Worm (Caenorhabditis elegans): ENCODE measurements around the gene sphk-1.

sphk-1 gene

DNA sequence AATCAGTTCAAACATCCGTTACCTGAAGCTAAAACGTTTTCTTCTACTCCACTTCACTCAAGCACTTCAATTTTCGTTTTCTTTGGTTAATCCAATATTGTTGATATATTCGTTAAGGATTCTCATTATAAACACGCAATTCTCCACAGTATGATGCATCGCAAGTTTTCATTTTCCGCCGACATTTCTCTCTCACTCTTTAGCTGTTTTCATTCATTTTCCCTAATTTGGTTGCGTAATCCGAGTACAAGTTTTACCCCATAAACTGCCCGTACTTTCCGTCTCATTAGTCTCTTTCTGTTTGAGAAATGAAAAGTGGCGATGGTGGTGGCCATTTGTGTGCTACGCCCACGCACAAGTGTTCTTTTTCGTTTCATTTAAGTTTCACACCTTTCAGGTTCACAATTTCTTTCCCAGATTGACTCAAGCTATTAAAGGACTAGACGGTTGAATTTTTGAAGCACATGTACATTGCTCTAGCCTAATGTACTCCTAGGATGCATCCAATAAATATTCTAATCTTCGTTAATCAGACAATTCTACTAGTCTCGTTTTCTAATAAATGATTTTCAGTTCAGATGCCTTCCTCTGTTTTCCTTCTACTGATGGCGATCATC, 10.0 kb downstream of the sphk-1 start, which contains the start of gene C34C6.3:
Gene C34C6.3, plus strand, starts transcription at position 567 of the 617 bp plus-strand sequence.
- TF ChIP-seq tbx-9 (tag; optimal IDR thresholded peaks at IDR 0.05; ENCODE audit: borderline replicate concordance) (no peak), egl-44 (GFP tag; IDR thresholded peaks at IDR 0.05) (no peak), mes-4 (tag; optimal IDR thresholded peaks at IDR 0.05) (no peak), madf-10 (tag; optimal IDR thresholded peaks at IDR 0.05) (no peak), pha-4 (tag; optimal IDR thresholded peaks at IDR 0.05) (no peak), fkh-3 (tag; optimal IDR thresholded peaks at IDR 0.05) (no peak), mxl-1 (tag; optimal IDR thresholded peaks at IDR 0.05) (no peak), ztf-22 (GFP tag; optimal IDR thresholded peaks at IDR 0.05) (no peak), nhr-90 (tag; optimal IDR thresholded peaks at IDR 0.05) (no peak), rpc-1 (optimal IDR thresholded peaks at IDR 0.05) (no peak), rpc-1 (tag; optimal IDR thresholded peaks at IDR 0.05) (no peak), F57A8.1 (GFP tag; optimal IDR thresholded peaks at IDR 0.05) (no peak), unc-62 (GFP tag; optimal IDR thresholded peaks at IDR 0.05) (no peak), repo-1 (tag; optimal IDR thresholded peaks at IDR 0.05) (no peak), F37B4.10 (GFP tag; IDR thresholded peaks at IDR 0.05) (no peak), Y53G8AR.9 (GFP tag; conservative IDR thresholded peaks at IDR 0.05) (no peak), ceh-58 (GFP tag; IDR thresholded peaks at IDR 0.05) (no peak), lsl-1 (GFP tag; optimal IDR thresholded peaks at IDR 0.05) (no peak)

DNA sequence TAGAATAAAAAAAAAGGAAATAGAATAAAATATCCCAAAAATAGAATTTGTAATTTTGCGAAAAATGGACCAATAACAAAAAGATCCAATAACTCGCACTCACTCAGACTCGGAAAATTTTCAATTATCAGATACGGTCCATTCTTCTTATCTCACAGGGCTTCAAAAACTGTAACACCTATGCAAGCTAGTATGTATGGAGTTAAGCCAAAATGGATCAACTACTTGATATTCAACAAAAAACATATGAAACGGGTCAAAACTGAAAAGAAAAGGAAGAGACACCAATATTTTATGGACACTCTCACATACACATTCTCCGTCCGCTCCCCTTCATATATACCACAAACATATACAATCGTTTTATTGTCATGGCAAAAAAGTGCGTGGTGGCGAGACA, 15.8 kb downstream of the sphk-1 start, which contains the start of gene C34C6.9:
Gene C34C6.9, plus strand, starts transcription at position 301 of the 400 bp plus-strand sequence.
- TF ChIP-seq die-1 (tag; optimal IDR thresholded peaks at IDR 0.05), result no peak
- no peak for TF ChIP-seq nhr-120 (GFP tag; IDR thresholded peaks at IDR 0.05)
- TF ChIP-seq chd-7 (tag; optimal IDR thresholded peaks at IDR 0.05), result no peak
- no peak for TF ChIP-seq madf-8 (GFP tag; conservative IDR thresholded peaks at IDR 0.05)
- TF ChIP-seq ceh-27 (GFP tag; optimal IDR thresholded peaks at IDR 0.05), result no peak
- TF ChIP-seq lin-54 (GFP tag; optimal IDR thresholded peaks at IDR 0.05), result no peak
- no peak for TF ChIP-seq somi-1 (GFP tag; optimal IDR thresholded peaks at IDR 0.05)
- TF ChIP-seq hmg-1.2 (GFP tag; IDR thresholded peaks at IDR 0.05), result no peak
- no peak for TF ChIP-seq mxl-1 (tag; optimal IDR thresholded peaks at IDR 0.05)
- TF ChIP-seq F22D6.2 (tag; optimal IDR thresholded peaks at IDR 0.05), result no peak
- TF ChIP-seq ZK185.1 (tag; optimal IDR thresholded peaks at IDR 0.05; ENCODE audit: poor library complexity, severe bottlenecking), result no peak
- no peak for TF ChIP-seq F57A8.1 (GFP tag; optimal IDR thresholded peaks at IDR 0.05)
- TF ChIP-seq lin-26 (GFP tag; IDR thresholded peaks at IDR 0.05), result no peak
- TF ChIP-seq lin-40 (tag; optimal IDR thresholded peaks at IDR 0.05), result no peak
- TF ChIP-seq ztf-28 (GFP tag; IDR thresholded peaks at IDR 0.05), result no peak
- TF ChIP-seq Y79H2A.3 (GFP tag; conservative IDR thresholded peaks at IDR 0.05), result no peak
- no peak for TF ChIP-seq attf-5 (GFP tag; optimal IDR thresholded peaks at IDR 0.05)
- TF ChIP-seq aptf-2 (GFP tag; conservative IDR thresholded peaks at IDR 0.05), result no peak
- TF ChIP-seq hlh-26 (GFP tag; conservative IDR thresholded peaks at IDR 0.05), result no peak
- TF ChIP-seq egrh-3 (GFP tag; IDR thresholded peaks at IDR 0.05), result no peak

DNA sequence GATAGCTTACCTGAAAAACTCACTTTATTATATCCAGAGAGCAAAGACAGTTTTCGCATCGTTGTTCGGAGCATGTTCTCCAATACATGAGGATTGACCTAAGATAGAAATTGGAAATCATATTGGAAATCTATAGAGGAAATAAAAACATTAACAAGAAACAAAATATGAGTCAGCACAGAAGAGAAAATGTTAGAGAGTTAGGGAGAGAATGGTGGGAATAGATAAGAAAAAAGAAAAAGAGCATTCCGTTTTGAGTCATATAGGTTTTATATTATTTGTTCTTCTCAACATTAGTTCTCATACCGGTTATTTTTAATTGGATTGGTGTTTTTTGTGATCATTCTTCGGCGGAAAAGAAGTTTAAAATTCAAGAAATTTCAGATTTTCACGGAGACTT, 16.6 kb downstream of the sphk-1 start, which contains the start of gene hgap-2:
Gene hgap-2, minus strand, starts transcription at position 101 of the 400 bp plus-strand sequence.
- no peak for TF ChIP-seq Y67H2A.10 (GFP tag; conservative IDR thresholded peaks at IDR 0.05)
- TF ChIP-seq bed-2 (GFP tag; IDR thresholded peaks at IDR 0.05), result no peak
- TF ChIP-seq B0019.2 (GFP tag; conservative IDR thresholded peaks at IDR 0.05), result no peak
- no peak for TF ChIP-seq let-607 (tag; optimal IDR thresholded peaks at IDR 0.05)
- no peak for TF ChIP-seq dpl-1 (GFP tag; optimal IDR thresholded peaks at IDR 0.05)
- no peak for TF ChIP-seq sptf-2 (GFP tag; optimal IDR thresholded peaks at IDR 0.05)
- no peak for TF ChIP-seq atf-7 (tag; optimal IDR thresholded peaks at IDR 0.05)
- no peak for TF ChIP-seq ceh-79 (tag; optimal IDR thresholded peaks at IDR 0.05)
- no peak for TF ChIP-seq ccch-3 (GFP tag; optimal IDR thresholded peaks at IDR 0.05)
- no peak for TF ChIP-seq nhr-90 (tag; optimal IDR thresholded peaks at IDR 0.05)
- TF ChIP-seq egrh-3 (GFP tag; IDR thresholded peaks at IDR 0.05), result no peak
- TF ChIP-seq ceh-58 (GFP tag; IDR thresholded peaks at IDR 0.05), result no peak
- no peak for TF ChIP-seq sdz-38 (tag; optimal IDR thresholded peaks at IDR 0.05)
- no peak for TF ChIP-seq unc-130 (GFP tag; optimal IDR thresholded peaks at IDR 0.05)
- no peak for TF ChIP-seq T07F8.4 (tag; optimal IDR thresholded peaks at IDR 0.05)
- TF ChIP-seq F57C9.4 (tag; optimal IDR thresholded peaks at IDR 0.05), result no peak
